Fruit fly (Drosophila melanogaster) whole organism, embryonic: ENCODE data around the gene Arp6.

Experiments used
- Abd-B ChIP-seq: fragments of 200-800 bp; sonication (Bioruptor generic); optimal IDR thresholded peaks from 2 replicates; lab custom pipeline; 2018; ENCODE audit warnings: missing biosample characterization, mild to moderate bottlenecking, missing genetic modification characterization, moderate library complexity
- Atf3 ChIP-seq: fragments of 200-800 bp; sonication (Bioruptor generic); optimal IDR thresholded peaks from 3 replicates; lab custom pipeline; 2016; ENCODE audit warnings: missing biosample characterization, missing genetic modification characterization
- CG10366 ChIP-seq: fragments of 200-800 bp; sonication (Bioruptor generic); IDR thresholded peaks from 2 replicates; pipeline ENCODE4 v1.3.6; 2022; ENCODE audit warnings: missing biosample characterization, missing genetic modification characterization
- CG10565 ChIP-seq: fragments of 200-800 bp; sonication (Bioruptor generic); optimal IDR thresholded peaks from 3 replicates; lab custom pipeline; 2016; ENCODE audit warnings: missing biosample characterization, mild to moderate bottlenecking, missing genetic modification characterization
- CG11093 ChIP-seq: fragments of 200-800 bp; sonication (Bioruptor generic); IDR thresholded peaks from 3 replicates; pipeline ENCODE4 v1.3.6; 2022; ENCODE audit warnings: missing biosample characterization, missing genetic modification characterization
- CG11247 ChIP-seq: fragments of 200-800 bp; sonication (Bioruptor generic); IDR thresholded peaks from 2 replicates; pipeline ENCODE4 v1.3.6; 2022; ENCODE audit warnings: missing biosample characterization, missing genetic modification characterization
- CG12071 ChIP-seq: fragments of 200-800 bp; sonication (Bioruptor generic); optimal IDR thresholded peaks from 3 replicates; lab custom pipeline; 2018; ENCODE audit warnings: missing biosample characterization, mild to moderate bottlenecking, missing genetic modification characterization
- CG12942 ChIP-seq: fragments of 200-800 bp; sonication (Bioruptor generic); optimal IDR thresholded peaks from 3 replicates; lab custom pipeline; 2016; ENCODE audit warnings: missing biosample characterization, missing genetic modification characterization
- CG14014 ChIP-seq: fragments of 200-800 bp; sonication (Bioruptor generic); IDR thresholded peaks from 2 replicates; pipeline ENCODE4 v1.3.6; 2022; ENCODE audit warnings: missing biosample characterization, missing genetic modification characterization
- CG14667 ChIP-seq: fragments of 200-800 bp; sonication (Bioruptor generic); IDR thresholded peaks from 2 replicates; pipeline ENCODE4 v1.3.6; 2022; ENCODE audit warnings: missing biosample characterization, missing genetic modification characterization
- CG15269 ChIP-seq: fragments of 200-800 bp; sonication (Bioruptor generic); optimal IDR thresholded peaks from 2 replicates; lab custom pipeline; 2018; ENCODE audit warnings: missing biosample characterization, mild to moderate bottlenecking, missing genetic modification characterization, moderate library complexity
- CG16863 ChIP-seq: fragments of 200-800 bp; sonication (Bioruptor generic); optimal IDR thresholded peaks from 3 replicates; lab custom pipeline; 2016; ENCODE audit warnings: missing biosample characterization, missing genetic modification characterization
- CG2875 ChIP-seq: fragments of 200-800 bp; sonication (Bioruptor generic); optimal IDR thresholded peaks from 2 replicates; lab custom pipeline; 2017; ENCODE audit warnings: missing biosample characterization, mild to moderate bottlenecking, missing genetic modification characterization, missing genetic modification reagents
- CG34422 ChIP-seq: fragments of 200-800 bp; sonication (Bioruptor generic); IDR thresholded peaks from 3 replicates; pipeline ENCODE4 v1.3.6; 2022; ENCODE audit warnings: missing biosample characterization, missing genetic modification characterization
- CG3726 ChIP-seq: fragments of 200-800 bp; sonication (Bioruptor generic); IDR thresholded peaks from 3 replicates; pipeline ENCODE4, ENCODE4 v1.3.6; 2022; ENCODE audit warnings: missing biosample characterization, missing genetic modification characterization
- CG6791 ChIP-seq: fragments of 200-800 bp; sonication (Bioruptor generic); IDR thresholded peaks from 3 replicates; pipeline ENCODE4 v1.3.6; 2022; ENCODE audit warnings: missing biosample characterization, missing genetic modification characterization; ENCODE audit not compliant: partially characterized antibody
- CG7839 ChIP-seq: fragments of 200-800 bp; sonication (Bioruptor generic); optimal IDR thresholded peaks from 3 replicates; lab custom pipeline; 2018; ENCODE audit warnings: missing biosample characterization, mild to moderate bottlenecking, missing genetic modification characterization, moderate library complexity
- CG8478 ChIP-seq: fragments of >200 bp; optimal IDR thresholded peaks from 2 replicates; lab custom pipeline; 2018
- CG8765 ChIP-seq: fragments of 200-800 bp; sonication (Bioruptor generic); IDR thresholded peaks from 2 replicates; pipeline ENCODE4 v1.3.6; 2022; ENCODE audit warnings: missing biosample characterization, missing genetic modification characterization
- Dp ChIP-seq: fragments of 200-800 bp; sonication (Bioruptor generic); optimal IDR thresholded peaks from 2 replicates; lab custom pipeline; 2018; ENCODE audit warnings: missing biosample characterization, mild to moderate bottlenecking, missing genetic modification characterization, moderate library complexity
- ERR ChIP-seq: fragments of 200-800 bp; sonication (Bioruptor generic); optimal IDR thresholded peaks from 2 replicates; lab custom pipeline; 2016; ENCODE audit warnings: missing biosample characterization, missing genetic modification characterization
- Gug ChIP-seq: fragments of 200-800 bp; sonication (Bioruptor generic); IDR thresholded peaks from 4 replicates; pipeline ENCODE4 v1.3.6; 2022; ENCODE audit warnings: missing biosample characterization, missing genetic modification characterization
- Lim3 ChIP-seq: fragments of 200-800 bp; sonication (Bioruptor generic); IDR thresholded peaks from 2 replicates; pipeline ENCODE4 v1.3.6; 2022; ENCODE audit warnings: missing biosample characterization, missing genetic modification characterization
- NC2α ChIP-seq: fragments of 200-800 bp; sonication (Bioruptor generic); optimal IDR thresholded peaks from 2 replicates; lab custom pipeline; 2016; ENCODE audit warnings: missing biosample characterization, missing genetic modification characterization
- NFAT ChIP-seq: fragments of 200-800 bp; sonication (Bioruptor generic); IDR thresholded peaks from 2 replicates; pipeline ENCODE4 v1.3.6; 2022; ENCODE audit warnings: missing biosample characterization, missing genetic modification characterization
- NfI ChIP-seq: fragments of 200-800 bp; sonication (Bioruptor generic); optimal IDR thresholded peaks from 3 replicates; lab custom pipeline; 2018; ENCODE audit warnings: missing biosample characterization, mild to moderate bottlenecking, missing genetic modification characterization, moderate library complexity
- Rx ChIP-seq: fragments of 200-800 bp; sonication (Bioruptor generic); IDR thresholded peaks from 2 replicates; pipeline ENCODE4 v1.3.6; 2022; ENCODE audit warnings: missing biosample characterization, missing genetic modification characterization
- Spps ChIP-seq: fragments of 200-800 bp; sonication (Bioruptor generic); optimal IDR thresholded peaks from 2 replicates; lab custom pipeline; 2018; ENCODE audit warnings: missing biosample characterization, mild to moderate bottlenecking, missing genetic modification characterization
- ara ChIP-seq: fragments of 200-800 bp; sonication (Bioruptor generic); IDR thresholded peaks from 2 replicates; pipeline ENCODE4 v1.3.6; 2022; ENCODE audit warnings: missing biosample characterization, missing genetic modification characterization
- ato ChIP-seq: fragments of 200-800 bp; sonication (Bioruptor generic); IDR thresholded peaks from 2 replicates; pipeline ENCODE4 v1.3.6; 2022; ENCODE audit warnings: missing biosample characterization, missing genetic modification characterization; ENCODE audit not compliant: partially characterized antibody
- bigmax ChIP-seq: fragments of 200-800 bp; sonication (Bioruptor generic); optimal IDR thresholded peaks from 2 replicates; lab custom pipeline; 2018; ENCODE audit warnings: missing biosample characterization, mild to moderate bottlenecking, missing genetic modification characterization
- bowl ChIP-seq: fragments of 200-800 bp; sonication (Bioruptor generic); IDR thresholded peaks from 2 replicates; pipeline ENCODE4 v1.3.6; 2022; ENCODE audit warnings: missing biosample characterization, missing genetic modification characterization
- cad ChIP-seq: fragments of >200 bp; optimal IDR thresholded peaks from 2 replicates; lab custom pipeline; 2017; ENCODE audit warnings: missing biosample characterization, missing genetic modification characterization
- fru ChIP-seq: fragments of >200 bp; optimal IDR thresholded peaks from 2 replicates; lab custom pipeline; 2017
- gem ChIP-seq: fragments of 200-800 bp; sonication (Bioruptor generic); optimal IDR thresholded peaks from 2 replicates; lab custom pipeline; 2019; ENCODE audit warnings: missing biosample characterization, mild to moderate bottlenecking, missing genetic modification characterization, moderate library complexity
- gsb-n ChIP-seq: fragments of 200-800 bp; sonication (Bioruptor generic); optimal IDR thresholded peaks from 3 replicates; lab custom pipeline; 2018; ENCODE audit warnings: missing biosample characterization, mild to moderate bottlenecking, missing genetic modification characterization
- hkb ChIP-seq, 2 experiments: fragments of 200-800 bp in 1 of 2; fragments of >200 bp in 1 of 2; sonication (Bioruptor generic) in 1 of 2; IDR thresholded peaks in 1 of 2; optimal IDR thresholded peaks in 1 of 2; 2 replicates each; pipeline versions ENCODE4 v1.3.6 to Lab custom; 2017 to 2022; ENCODE audit warnings: missing biosample characterization in 1 of 2, missing genetic modification characterization in 1 of 2
- kay ChIP-seq: fragments of 200-800 bp; sonication (Bioruptor generic); optimal IDR thresholded peaks from 2 replicates; lab custom pipeline; 2016; ENCODE audit warnings: missing biosample characterization, missing genetic modification characterization
- ken ChIP-seq: fragments of 200-800 bp; sonication (Bioruptor generic); IDR thresholded peaks from 3 replicates; pipeline ENCODE4 v1.3.6; 2022; ENCODE audit warnings: missing biosample characterization, missing genetic modification characterization
- kni ChIP-seq: fragments of 200-800 bp; sonication (Bioruptor generic); optimal IDR thresholded peaks from 3 replicates; lab custom pipeline; 2017; ENCODE audit warnings: mild to moderate bottlenecking, missing biosample characterization, missing genetic modification reagents, missing genetic modification characterization
- lilli ChIP-seq: fragments of 200-800 bp; sonication (Bioruptor generic); optimal IDR thresholded peaks from 3 replicates; lab custom pipeline; 2016; ENCODE audit warnings: missing biosample characterization, missing genetic modification characterization
- odd ChIP-seq: fragments of 200-800 bp; sonication (Bioruptor generic); optimal IDR thresholded peaks from 2 replicates; lab custom pipeline; 2017; ENCODE audit warnings: missing biosample characterization, mild to moderate bottlenecking, missing genetic modification characterization
- org-1 ChIP-seq: fragments of 200-800 bp; sonication (Bioruptor generic); optimal IDR thresholded peaks from 2 replicates; lab custom pipeline; 2017; ENCODE audit warnings: missing biosample characterization, missing genetic modification characterization
- sima ChIP-seq: fragments of 200-800 bp; sonication (Bioruptor generic); optimal IDR thresholded peaks from 2 replicates; lab custom pipeline; 2016; ENCODE audit warnings: missing biosample characterization, missing genetic modification characterization
- slp2 ChIP-seq: fragments of 200-800 bp; sonication (Bioruptor generic); optimal IDR thresholded peaks from 2 replicates; lab custom pipeline; 2016; ENCODE audit warnings: missing biosample characterization, missing genetic modification characterization
- sob ChIP-seq: fragments of 200-800 bp; sonication (Bioruptor generic); IDR thresholded peaks from 2 replicates; pipeline ENCODE4 v1.3.6; 2022; ENCODE audit warnings: missing biosample characterization, missing genetic modification characterization
- stc ChIP-seq: fragments of 200-800 bp; sonication (Bioruptor generic); IDR thresholded peaks from 2 replicates; pipeline ENCODE4 v1.3.6; 2022; ENCODE audit warnings: missing biosample characterization, missing genetic modification characterization
- stwl ChIP-seq: fragments of 200-800 bp; sonication (Bioruptor generic); optimal IDR thresholded peaks from 3 replicates; lab custom pipeline; 2018; ENCODE audit warnings: missing biosample characterization, mild to moderate bottlenecking, missing genetic modification characterization, moderate library complexity
- tll ChIP-seq, 2 experiments: fragments of 200-800 bp in 1 of 2; fragments of >200 bp in 1 of 2; sonication (Bioruptor generic) in 1 of 2; optimal IDR thresholded peaks; 2 replicates each; lab custom pipeline; 2017 to 2019; ENCODE audit warnings: missing biosample characterization in 2 of 2, missing genetic modification characterization in 2 of 2, mild to moderate bottlenecking in 1 of 2, moderate library complexity in 1 of 2
- tna ChIP-seq: fragments of 200-800 bp; sonication (Bioruptor generic); IDR thresholded peaks from 2 replicates; pipeline ENCODE4 v1.3.6; 2022; ENCODE audit warnings: missing biosample characterization, missing genetic modification characterization; ENCODE audit not compliant: partially characterized antibody
- trem ChIP-seq: fragments of 200-800 bp; optimal IDR thresholded peaks from 3 replicates; lab custom pipeline; 2019; ENCODE audit warnings: missing biosample characterization, mild to moderate bottlenecking, missing genetic modification characterization, moderate library complexity

The Arp6 gene

DNA sequence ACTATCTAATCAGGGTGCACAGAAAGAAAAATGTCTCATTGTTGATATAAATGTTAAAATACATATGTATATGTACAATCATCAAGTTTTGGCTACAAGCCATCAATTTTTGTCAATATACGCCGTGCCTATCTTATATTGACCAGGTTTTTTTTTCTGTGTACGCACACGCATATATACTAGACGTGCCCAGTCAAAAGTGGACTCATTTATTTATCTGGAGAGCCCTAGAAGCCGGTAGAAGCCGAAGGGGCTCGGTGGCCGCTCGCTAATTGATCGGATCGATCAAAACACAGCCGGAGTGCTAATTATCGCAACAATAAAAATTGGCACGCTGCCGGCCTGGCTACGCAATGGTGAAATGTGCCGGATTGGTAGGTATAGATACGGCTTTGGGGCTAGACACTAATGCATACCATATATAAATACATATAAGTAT lies 3.4 kb upstream of the Arp6 start (continued):
- peak; percentile 57; the same call in 1 of the 3 replicates for TF ChIP-seq CG34422 (GFP tag; lab: Robert Waterston, UW)
- peak; percentile 68 for TF ChIP-seq kay (GFP tag; lab: Kevin White, UChicago)
- TF ChIP-seq stwl (tag; lab: Kevin White, UChicago), result no peak
- TF ChIP-seq CG10366, result peak; percentile 80
- no peak for TF ChIP-seq kni (GFP tag; lab: Kevin White, UChicago)
- peak; percentile 64 for TF ChIP-seq CG11247 (GFP tag; lab: Robert Waterston, UW)
- no peak; the same call in 1 of the 2 replicates for TF ChIP-seq bowl (GFP tag; lab: Robert Waterston, UW)
- no peak for TF ChIP-seq NC2α
- TF ChIP-seq CG15269 (tag; lab: Kevin White, UChicago), result peak; percentile 80
- peak; percentile 60 for TF ChIP-seq CG14667 (GFP tag; lab: Robert Waterston, UW)
- no peak for TF ChIP-seq fru
- TF ChIP-seq CG8478 (lab: Kevin White, UChicago), result no peak
- peak; percentile 87 for TF ChIP-seq sob (GFP tag; lab: Robert Waterston, UW)
- peak; percentile 50; the same call in 1 of the 2 replicates for TF ChIP-seq Rx (GFP tag; lab: Robert Waterston, UW)
- TF ChIP-seq CG6791 (GFP tag; lab: Robert Waterston, UW), result no peak
- no peak for TF ChIP-seq hkb (optimal IDR thresholded peaks at IDR 0.05; lab: Kevin White, UChicago)
- TF ChIP-seq hkb (GFP tag; IDR thresholded peaks at IDR 0.05; lab: Robert Waterston, UW), result peak; percentile 82
- TF ChIP-seq Spps (tag; lab: Kevin White, UChicago), result no peak
- TF ChIP-seq ken (GFP tag; lab: Robert Waterston, UW), result peak; percentile 46; the same call in 1 of the 3 replicates
- TF ChIP-seq CG7839 (tag; lab: Kevin White, UChicago), result peak; percentile 77
- TF ChIP-seq NFAT (GFP tag; lab: Robert Waterston, UW), result peak; percentile 72
- peak; percentile 21 for TF ChIP-seq bigmax (GFP tag; lab: Kevin White, UChicago)
- peak; percentile 53; the same call in 1 of the 2 replicates for TF ChIP-seq ara
- TF ChIP-seq CG14014 (GFP tag; lab: Robert Waterston, UW), result peak; percentile 80
- no peak for TF ChIP-seq CG8765 (GFP tag; lab: Robert Waterston, UW)
- TF ChIP-seq tll (GFP tag; optimal IDR thresholded peaks at IDR 0.05; lab: Kevin White, UChicago), result no peak
- TF ChIP-seq CG11093, result no peak
- peak; percentile 53 for TF ChIP-seq org-1 (GFP tag; lab: Kevin White, UChicago)
- peak; percentile 74 for TF ChIP-seq NfI (GFP tag; lab: Kevin White, UChicago)
- TF ChIP-seq ato (GFP tag; lab: Robert Waterston, UW), result no peak
- peak; percentile 85 for TF ChIP-seq lilli (GFP tag; lab: Kevin White, UChicago)
- peak; percentile 67 for TF ChIP-seq CG12071 (GFP tag; lab: Kevin White, UChicago)
- no peak for TF ChIP-seq Lim3 (GFP tag; lab: Robert Waterston, UW)
- no peak for TF ChIP-seq CG10565 (GFP tag; lab: Kevin White, UChicago)
- no peak for TF ChIP-seq cad (GFP tag; lab: Kevin White, UChicago)
- TF ChIP-seq gsb-n, result no peak
- TF ChIP-seq CG2875 (GFP tag; lab: Kevin White, UChicago), result peak; percentile 1
- no peak for TF ChIP-seq slp2 (GFP tag; lab: Kevin White, UChicago)
- 0 out of 3 replicates have a peak, but pooled peaks have one; percentile 13 for TF ChIP-seq CG3726
- no peak for TF ChIP-seq trem (tag; lab: Kevin White, UChicago)
- TF ChIP-seq Atf3 (GFP tag; lab: Kevin White, UChicago), result no peak
- peak; percentile 62 for TF ChIP-seq odd (GFP tag; lab: Kevin White, UChicago)
- peak; percentile 26 for TF ChIP-seq ERR (GFP tag; lab: Kevin White, UChicago)
- TF ChIP-seq CG12942 (GFP tag; lab: Kevin White, UChicago), result peak; percentile 30
- peak; percentile 64; the same call in 3 of the 4 replicates for TF ChIP-seq Gug
- TF ChIP-seq Abd-B, result peak; percentile 12
- peak; percentile 54 for TF ChIP-seq CG16863 (GFP tag; lab: Kevin White, UChicago)
- peak; percentile 81 for TF ChIP-seq gem
- TF ChIP-seq tna, result no peak
- TF ChIP-seq Dp (GFP tag; lab: Kevin White, UChicago), result no peak
- TF ChIP-seq stc (GFP tag; lab: Robert Waterston, UW), result peak; percentile 78
- TF ChIP-seq sima (GFP tag; lab: Kevin White, UChicago), result no peak
